Worm (Caenorhabditis elegans) whole organism, dauer: ENCODE measurements around the gene clec-124.
"Not testable (repeated sequence)": the region's sequence is repeated elsewhere in the genome, so short reads cannot be mapped to it uniquely, and the experiment has no call there.

Experiments
- unc-62 ChIP-seq: sonication (generic microtip); optimal IDR thresholded peaks from 2 replicates; lab custom pipeline; 2017; ENCODE audit warnings: missing biosample characterization, missing genetic modification reagents, missing genetic modification characterization

Gene clec-124

ce11 chrII:3274923-3275322 lies 25.4 kb downstream of the clec-124 start, which contains the start of gene F02E11.3:
Gene F02E11.3 (minus strand): TSS chrII:3275023.
- no peak for TF ChIP-seq unc-62 (GFP tag; lab: Kevin White, UChicago)

- no peak for TF ChIP-seq unc-62 (GFP tag; lab: Kevin White, UChicago)
These were observed 28.2 kb downstream of the clec-124 start, which contains the start of gene F02E11.4 for ce11 chrII:3277686-3278085. Gene F02E11.4 (minus strand): TSS chrII:3277786.

- TF ChIP-seq unc-62 (GFP tag; lab: Kevin White, UChicago): no peak
These were observed 29.1 kb downstream of the clec-124 start, which contains the start of gene wht-4 for ce11 chrII:3278634-3279033. Gene wht-4 (plus strand): TSS chrII:3278934.

ce11 chrII:3282353-3282752 lies 32.8 kb downstream of the clec-124 start, which contains the start of gene nep-13:
Gene nep-13 (plus strand): TSS chrII:3282653.
- TF ChIP-seq unc-62 (GFP tag; lab: Kevin White, UChicago): no peak

DNA sequence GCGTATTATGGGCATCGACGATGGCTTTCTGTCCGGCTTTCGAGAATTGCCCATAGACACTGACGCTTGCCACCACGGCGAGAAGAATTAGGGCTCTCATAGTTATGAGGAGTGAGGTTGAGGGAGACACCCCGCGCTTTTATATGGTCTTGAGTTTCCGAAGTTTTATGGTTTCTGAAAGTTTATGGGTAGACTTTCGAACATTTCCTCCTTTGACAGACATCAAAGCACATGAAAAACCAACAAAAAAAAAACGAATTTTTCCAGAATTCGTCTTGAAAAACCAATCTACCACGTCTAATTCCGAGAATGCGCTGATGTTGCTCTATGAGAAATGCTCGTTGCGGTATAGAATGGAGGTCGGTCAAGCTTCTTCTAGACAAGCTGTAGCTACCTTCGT lies 35.1 kb downstream of the clec-124 start, which contains the start of gene scl-15:
scl-15 (minus strand) TSS at position 101 of the 400 bp plus-strand sequence.
- TF ChIP-seq unc-62 (GFP tag; lab: Kevin White, UChicago): no peak

ce11 chrII:3287073-3287472 lies 37.6 kb downstream of the clec-124 start, which contains the start of gene sri-63:
Gene sri-63 (plus strand): TSS chrII:3287373.
- TF ChIP-seq unc-62 (GFP tag; lab: Kevin White, UChicago): no peak

DNA sequence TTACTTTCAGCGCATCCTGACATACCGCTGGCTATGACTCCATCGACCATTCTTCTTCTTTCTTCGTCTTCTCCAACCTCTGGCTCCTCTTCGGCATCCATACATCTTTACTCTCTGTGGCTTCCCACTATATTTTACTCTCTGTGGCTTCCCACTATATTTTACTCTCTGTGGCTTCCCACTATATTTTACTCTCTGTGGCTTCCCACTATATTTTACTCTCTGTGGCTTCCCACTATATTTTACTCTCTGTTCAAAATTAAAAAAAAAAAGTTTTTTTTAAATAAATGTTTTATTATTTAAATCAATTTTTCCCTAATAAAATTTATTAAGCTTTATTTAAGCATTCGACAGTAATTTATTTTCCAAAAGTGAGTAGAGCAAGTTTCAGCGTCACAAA lies 41.0 kb downstream of the clec-124 start, which contains the start of gene F39E9.14:
F39E9.14 (minus strand) TSS at position 101 of the 400 bp plus-strand sequence.
- TF ChIP-seq unc-62 (GFP tag; lab: Kevin White, UChicago): not testable (repeated sequence)

DNA sequence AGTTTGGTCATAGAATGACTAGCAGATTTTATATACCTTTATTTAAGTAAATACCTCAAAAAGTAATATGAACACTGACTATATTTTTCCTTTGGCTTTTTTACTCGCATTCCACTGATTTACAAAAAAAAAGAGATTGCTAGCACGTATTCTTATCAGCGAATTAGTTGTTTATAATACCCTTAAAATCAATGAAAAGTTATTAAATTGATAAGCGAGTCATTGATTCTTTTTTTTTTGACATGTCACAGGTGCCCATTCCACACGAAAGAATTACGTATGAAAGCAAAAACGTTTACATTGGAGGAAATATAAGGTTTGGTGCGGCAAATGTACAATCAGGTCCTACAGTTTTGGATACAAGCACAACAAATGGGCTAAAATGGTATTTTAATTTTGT lies 45.7 kb downstream of the clec-124 start, which contains the start of gene btb-17:
btb-17 (plus strand) TSS at position 213 of the 400 bp plus-strand sequence.
- TF ChIP-seq unc-62 (GFP tag; lab: Kevin White, UChicago): no peak

ce11 chrII:3296644-3297043 lies 47.1 kb downstream of the clec-124 start, which contains the start of gene btb-16:
Gene btb-16 (plus strand): TSS chrII:3296883.
- TF ChIP-seq unc-62 (GFP tag; lab: Kevin White, UChicago): no peak

DNA sequence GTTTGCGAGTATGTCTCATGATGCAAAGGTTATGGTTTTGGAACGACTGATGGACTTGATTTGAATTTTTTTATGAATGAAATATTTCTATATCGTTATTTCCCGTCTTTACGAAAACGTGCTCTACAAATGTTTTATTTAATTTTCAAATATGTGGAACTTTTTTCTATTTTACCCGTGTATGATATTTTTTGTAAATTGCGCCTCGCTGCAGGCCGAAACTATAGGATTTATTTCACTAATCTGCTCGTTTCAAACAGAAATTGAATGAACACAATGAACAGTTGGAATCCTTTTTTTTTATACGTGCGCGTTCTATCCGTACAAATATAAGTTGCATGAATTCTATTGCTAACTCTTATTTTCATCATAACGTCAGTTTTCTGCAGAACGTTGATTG lies 48.4 kb downstream of the clec-124 start, which contains the start of gene btb-18:
btb-18 (plus strand) TSS at position 301 of the 400 bp plus-strand sequence.
- TF ChIP-seq unc-62 (GFP tag; lab: Kevin White, UChicago): no peak

ce11 chrII:3299457-3299856 lies 50.0 kb downstream of the clec-124 start, which contains the start of gene btb-22:
Gene btb-22 (plus strand): TSS chrII:3299757.
- no peak for TF ChIP-seq unc-62 (GFP tag; lab: Kevin White, UChicago)
